Fruit fly (Drosophila melanogaster) whole organism, embryonic: ENCODE measurements around the gene Mekk1.
A peak's percentile ranks its signal among the peaks of the same experiment; 100 is the strongest.

Experiments used
- Antp ChIP-seq: fragments of 200-800 bp; sonication (Bioruptor generic); optimal IDR thresholded peaks from 3 replicates; lab custom pipeline; 2016; ENCODE audit warnings: missing biosample characterization, missing genetic modification characterization
- Asciz ChIP-seq: fragments of 200-800 bp; sonication (Bioruptor generic); optimal IDR thresholded peaks from 2 replicates; lab custom pipeline; 2017; ENCODE audit warnings: missing biosample characterization, mild to moderate bottlenecking, missing genetic modification characterization, missing genetic modification reagents
- Awh ChIP-seq: fragments of 200-800 bp; sonication (Bioruptor generic); IDR thresholded peaks from 2 replicates; pipeline ENCODE4, ENCODE4 v1.3.6; 2022; ENCODE audit warnings: missing biosample characterization, missing genetic modification characterization
- Blimp-1 ChIP-seq: fragments of 200-800 bp; sonication (Bioruptor generic); optimal IDR thresholded peaks from 3 replicates; lab custom pipeline; 2018; ENCODE audit warnings: missing biosample characterization, missing genetic modification characterization, mild to moderate bottlenecking, moderate library complexity, missing genetic modification reagents
- CG10431 ChIP-seq: fragments of 200-800 bp; sonication (Bioruptor generic); optimal IDR thresholded peaks from 3 replicates; lab custom pipeline; 2018; ENCODE audit warnings: missing biosample characterization, mild to moderate bottlenecking, missing genetic modification characterization
- CG11504 ChIP-seq: fragments of 200-800 bp; sonication (Bioruptor generic); optimal IDR thresholded peaks from 3 replicates; lab custom pipeline; 2019; ENCODE audit warnings: missing biosample characterization, mild to moderate bottlenecking, missing genetic modification characterization, moderate library complexity
- CG1233 ChIP-seq: fragments of 200-800 bp; sonication (Bioruptor generic); optimal IDR thresholded peaks from 4 replicates; lab custom pipeline; 2018; ENCODE audit warnings: missing biosample characterization, mild to moderate bottlenecking, missing genetic modification characterization
- CG13424 ChIP-seq: fragments of 200-800 bp; sonication (Bioruptor generic); optimal IDR thresholded peaks from 2 replicates; lab custom pipeline; 2019; ENCODE audit warnings: missing biosample characterization, mild to moderate bottlenecking, missing genetic modification characterization, moderate library complexity
- CG17385 ChIP-seq: fragments of 200-800 bp; sonication (Bioruptor generic); optimal IDR thresholded peaks from 3 replicates; lab custom pipeline; 2018; ENCODE audit warnings: missing biosample characterization, mild to moderate bottlenecking, missing genetic modification characterization
- CG17568 ChIP-seq: fragments of 200-800 bp; sonication (Bioruptor generic); optimal IDR thresholded peaks from 2 replicates; lab custom pipeline; 2018; ENCODE audit warnings: missing biosample characterization, mild to moderate bottlenecking, missing genetic modification characterization, moderate library complexity
- CG18599 ChIP-seq: fragments of 200-800 bp; sonication (Bioruptor generic); optimal IDR thresholded peaks from 3 replicates; lab custom pipeline; 2017; ENCODE audit warnings: missing biosample characterization, missing genetic modification characterization, mild to moderate bottlenecking, moderate library complexity, missing genetic modification reagents
- CG2678 ChIP-seq: fragments of 200-800 bp; sonication (Bioruptor generic); optimal IDR thresholded peaks from 3 replicates; lab custom pipeline; 2019; ENCODE audit warnings: missing biosample characterization, mild to moderate bottlenecking, missing genetic modification characterization, moderate library complexity
- CG2875 ChIP-seq: fragments of 200-800 bp; sonication (Bioruptor generic); optimal IDR thresholded peaks from 2 replicates; lab custom pipeline; 2017; ENCODE audit warnings: missing biosample characterization, mild to moderate bottlenecking, missing genetic modification characterization, missing genetic modification reagents
- CG31365 ChIP-seq: fragments of 200-800 bp; sonication (Bioruptor generic); optimal IDR thresholded peaks from 2 replicates; lab custom pipeline; 2018; ENCODE audit warnings: missing biosample characterization, mild to moderate bottlenecking, missing genetic modification characterization
- CG31441 ChIP-seq: fragments of 200-800 bp; sonication (Bioruptor generic); IDR thresholded peaks from 2 replicates; pipeline ENCODE4 v1.3.6; 2022; ENCODE audit warnings: missing biosample characterization, missing genetic modification characterization
- CG3407 ChIP-seq: fragments of 200-800 bp; sonication (Bioruptor generic); optimal IDR thresholded peaks from 2 replicates; lab custom pipeline; 2018; ENCODE audit warnings: missing biosample characterization, mild to moderate bottlenecking, missing genetic modification characterization
- CG5180 ChIP-seq: fragments of 200-800 bp; sonication (Bioruptor generic); optimal IDR thresholded peaks from 3 replicates; lab custom pipeline; 2017; ENCODE audit warnings: missing biosample characterization, missing genetic modification characterization, mild to moderate bottlenecking, moderate library complexity, missing genetic modification reagents
- CG6254 ChIP-seq: fragments of 200-800 bp; sonication (Bioruptor generic); optimal IDR thresholded peaks from 3 replicates; lab custom pipeline; 2017; ENCODE audit warnings: mild to moderate bottlenecking, missing biosample characterization, missing genetic modification reagents, missing genetic modification characterization
- CG7556 ChIP-seq: fragments of 200-800 bp; sonication (Bioruptor generic); optimal IDR thresholded peaks from 2 replicates; lab custom pipeline; 2017; ENCODE audit warnings: missing biosample characterization, mild to moderate bottlenecking, missing genetic modification characterization
- CG7745 ChIP-seq: fragments of 200-800 bp; sonication (Bioruptor generic); optimal IDR thresholded peaks from 2 replicates; lab custom pipeline; 2018; ENCODE audit warnings: missing biosample characterization, mild to moderate bottlenecking, missing genetic modification characterization, moderate library complexity
- CG8359 ChIP-seq: fragments of 200-800 bp; sonication (Bioruptor generic); optimal IDR thresholded peaks from 2 replicates; lab custom pipeline; 2017; ENCODE audit warnings: missing biosample characterization, mild to moderate bottlenecking, missing genetic modification characterization, borderline replicate concordance
- CG8388 ChIP-seq: fragments of 200-800 bp; sonication (Bioruptor generic); optimal IDR thresholded peaks from 2 replicates; lab custom pipeline; 2019; ENCODE audit warnings: missing biosample characterization, mild to moderate bottlenecking, missing genetic modification characterization, moderate library complexity
- CoRest ChIP-seq: fragments of 200-800 bp; sonication (Bioruptor generic); optimal IDR thresholded peaks from 3 replicates; lab custom pipeline; 2018; ENCODE audit warnings: missing biosample characterization, mild to moderate bottlenecking, missing genetic modification characterization, moderate library complexity
- D ChIP-seq, 2 experiments: fragments of 200-800 bp in 1 of 2; fragments of >200 bp in 1 of 2; sonication (Bioruptor generic) in 1 of 2; optimal IDR thresholded peaks; 2 replicates in 1 of 2; 3 replicates in 1 of 2; lab custom pipeline; 2017; ENCODE audit warnings: mild to moderate bottlenecking in 1 of 2, missing biosample characterization in 1 of 2, missing genetic modification characterization in 1 of 2, missing genetic modification reagents in 1 of 2
- Lhr ChIP-seq: fragments of 200-800 bp; sonication (Bioruptor generic); optimal IDR thresholded peaks from 3 replicates; lab custom pipeline; 2017; ENCODE audit warnings: mild to moderate bottlenecking, missing biosample characterization, missing genetic modification reagents, missing genetic modification characterization
- Sox100B ChIP-seq: fragments of 200-800 bp; sonication (Bioruptor generic); optimal IDR thresholded peaks from 3 replicates; lab custom pipeline; 2018; ENCODE audit warnings: missing biosample characterization, mild to moderate bottlenecking, missing genetic modification characterization
- Sox102F ChIP-seq: fragments of 200-800 bp; sonication (Bioruptor generic); optimal IDR thresholded peaks from 2 replicates; lab custom pipeline; 2018; ENCODE audit warnings: missing biosample characterization, mild to moderate bottlenecking, missing genetic modification characterization, moderate library complexity
- Spps ChIP-seq: fragments of 200-800 bp; sonication (Bioruptor generic); optimal IDR thresholded peaks from 2 replicates; lab custom pipeline; 2018; ENCODE audit warnings: missing biosample characterization, mild to moderate bottlenecking, missing genetic modification characterization
- amos ChIP-seq: fragments of 200-800 bp; sonication (Bioruptor generic); IDR thresholded peaks from 2 replicates; pipeline ENCODE4 v1.3.6; 2022; ENCODE audit warnings: missing biosample characterization, missing genetic modification characterization; ENCODE audit not compliant: partially characterized antibody
- bowl ChIP-seq: fragments of 200-800 bp; sonication (Bioruptor generic); IDR thresholded peaks from 2 replicates; pipeline ENCODE4 v1.3.6; 2022; ENCODE audit warnings: missing biosample characterization, missing genetic modification characterization
- bsh ChIP-seq, 2 experiments: fragments of 200-800 bp; sonication (Bioruptor generic); optimal IDR thresholded peaks; 2 replicates each; lab custom pipeline; 2017 to 2018; ENCODE audit warnings: mild to moderate bottlenecking in 2 of 2, missing biosample characterization in 2 of 2, missing genetic modification characterization in 2 of 2, moderate library complexity in 1 of 2
- cad ChIP-seq: fragments of >200 bp; optimal IDR thresholded peaks from 2 replicates; lab custom pipeline; 2017; ENCODE audit warnings: missing biosample characterization, missing genetic modification characterization
- cwo ChIP-seq: fragments of 200-800 bp; sonication (Bioruptor generic); optimal IDR thresholded peaks from 3 replicates; lab custom pipeline; 2017; ENCODE audit warnings: missing biosample characterization, missing genetic modification characterization, mild to moderate bottlenecking, moderate library complexity, missing genetic modification reagents
- ewg ChIP-seq: fragments of 200-800 bp; sonication (Bioruptor generic); optimal IDR thresholded peaks from 3 replicates; lab custom pipeline; 2017; ENCODE audit warnings: mild to moderate bottlenecking, missing biosample characterization, missing genetic modification reagents, missing genetic modification characterization
- fd64A ChIP-seq: fragments of 200-800 bp; sonication (Bioruptor generic); optimal IDR thresholded peaks from 3 replicates; lab custom pipeline; 2018; ENCODE audit warnings: missing biosample characterization, mild to moderate bottlenecking, missing genetic modification characterization
- gcm ChIP-seq: fragments of 200-800 bp; sonication (Bioruptor generic); optimal IDR thresholded peaks from 2 replicates; lab custom pipeline; 2019; ENCODE audit warnings: missing biosample characterization, mild to moderate bottlenecking, missing genetic modification characterization, moderate library complexity
- gem ChIP-seq: fragments of 200-800 bp; sonication (Bioruptor generic); optimal IDR thresholded peaks from 2 replicates; lab custom pipeline; 2019; ENCODE audit warnings: missing biosample characterization, mild to moderate bottlenecking, missing genetic modification characterization, moderate library complexity
- gsb-n ChIP-seq: fragments of 200-800 bp; sonication (Bioruptor generic); optimal IDR thresholded peaks from 3 replicates; lab custom pipeline; 2018; ENCODE audit warnings: missing biosample characterization, mild to moderate bottlenecking, missing genetic modification characterization
- kni ChIP-seq: fragments of 200-800 bp; sonication (Bioruptor generic); optimal IDR thresholded peaks from 3 replicates; lab custom pipeline; 2017; ENCODE audit warnings: mild to moderate bottlenecking, missing biosample characterization, missing genetic modification reagents, missing genetic modification characterization
- lab ChIP-seq: fragments of 200-800 bp; sonication (Bioruptor generic); optimal IDR thresholded peaks from 3 replicates; lab custom pipeline; 2017; ENCODE audit warnings: missing biosample characterization, missing genetic modification characterization, mild to moderate bottlenecking, moderate library complexity, missing genetic modification reagents
- nau ChIP-seq: fragments of 200-800 bp; sonication (Bioruptor generic); optimal IDR thresholded peaks from 3 replicates; lab custom pipeline; 2017; ENCODE audit warnings: missing biosample characterization, mild to moderate bottlenecking, missing genetic modification characterization, missing genetic modification reagents
- nerfin-1 ChIP-seq: fragments of 200-800 bp; sonication (Bioruptor generic); optimal IDR thresholded peaks from 3 replicates; lab custom pipeline; 2019; ENCODE audit warnings: missing biosample characterization, mild to moderate bottlenecking, missing genetic modification characterization, moderate library complexity
- odd ChIP-seq: fragments of 200-800 bp; sonication (Bioruptor generic); optimal IDR thresholded peaks from 2 replicates; lab custom pipeline; 2017; ENCODE audit warnings: missing biosample characterization, mild to moderate bottlenecking, missing genetic modification characterization
- sc ChIP-seq, 3 experiments: fragments of >200 bp in 2 of 3; fragments of 200-800 bp in 1 of 3; sonication (Bioruptor generic) in 1 of 3; optimal IDR thresholded peaks; 2 replicates in 2 of 3; 3 replicates in 1 of 3; lab custom pipeline; 2017; ENCODE audit warnings: mild to moderate bottlenecking in 1 of 3, missing biosample characterization in 1 of 3, missing genetic modification characterization in 1 of 3, missing genetic modification reagents in 1 of 3
- ttk ChIP-seq: fragments of 200-800 bp; sonication (Bioruptor generic); IDR thresholded peaks from 2 replicates; pipeline ENCODE4 v2.1.2; 2022; ENCODE audit warnings: missing biosample characterization, missing genetic modification characterization
- unpg ChIP-seq: fragments of 200-800 bp; sonication (Bioruptor generic); optimal IDR thresholded peaks from 3 replicates; lab custom pipeline; 2018; ENCODE audit warnings: missing biosample characterization, mild to moderate bottlenecking, missing genetic modification characterization, moderate library complexity
- vvl ChIP-seq: fragments of 200-800 bp; sonication (Bioruptor generic); IDR thresholded peaks from 2 replicates; pipeline ENCODE4 v1.3.6; 2022; ENCODE audit warnings: missing biosample characterization, missing genetic modification characterization

Gene Mekk1

dm6 chr3R:18785741-18786140, 42.3 kb upstream of the Mekk1 start (continued):
- TF ChIP-seq CG17568 (GFP tag; lab: Kevin White, UChicago) (peak; percentile 29), CG2678 (peak; percentile 65), CG5180 (GFP tag; lab: Kevin White, UChicago) (peak; percentile 16), CG17385 (GFP tag; lab: Kevin White, UChicago) (peak; percentile 19), kni (GFP tag; lab: Kevin White, UChicago) (peak; percentile 46), CG13424 (tag; lab: Kevin White, UChicago) (peak; percentile 21), gcm (GFP tag; lab: Kevin White, UChicago) (peak; percentile 5), cwo (GFP tag; lab: Kevin White, UChicago) (no peak), Sox100B (GFP tag; lab: Kevin White, UChicago) (peak; percentile 61), Blimp-1 (peak; percentile 87), CG3407 (GFP tag; lab: Kevin White, UChicago) (peak; percentile 59), Antp (GFP tag; lab: Kevin White, UChicago) (no peak), CG11504 (tag; lab: Kevin White, UChicago) (peak; percentile 41), ewg (GFP tag; lab: Kevin White, UChicago) (peak; percentile 25), CG31441 (GFP tag; lab: Robert Waterston, UW) (peak; percentile 51), CG7556 (GFP tag; lab: Kevin White, UChicago) (peak; percentile 0), D (optimal IDR thresholded peaks at IDR 0.05; lab: Kevin White, UChicago) (no peak), D (GFP tag; optimal IDR thresholded peaks at IDR 0.05; lab: Kevin White, UChicago) (peak; percentile 42), amos (no peak), bowl (GFP tag; lab: Robert Waterston, UW) (no peak), nerfin-1 (peak; percentile 23), cad (no peak), CG2875 (GFP tag; lab: Kevin White, UChicago) (peak; percentile 67), unpg (GFP tag; lab: Kevin White, UChicago) (peak; percentile 34), CG8388 (GFP tag; lab: Kevin White, UChicago) (peak; percentile 20), ttk (GFP tag; lab: Robert Waterston, UW) (no peak), gem (peak; percentile 40), CG7745 (tag; lab: Kevin White, UChicago) (no peak), CG6254 (GFP tag; lab: Kevin White, UChicago) (peak; percentile 22), fd64A (GFP tag; lab: Kevin White, UChicago) (peak; percentile 64), Lhr (peak; percentile 39), gsb-n (tag; lab: Kevin White, UChicago) (peak; percentile 63), CG1233 (peak; percentile 40), sc (optimal IDR thresholded peaks at IDR 0.05; lab: Kevin White, UChicago) (no peak), sc (GFP tag; optimal IDR thresholded peaks at IDR 0.05; lab: Kevin White, UChicago) (peak; percentile 48), lab (peak; percentile 64), Asciz (GFP tag; lab: Kevin White, UChicago) (peak; percentile 90), Sox102F (GFP tag; lab: Kevin White, UChicago) (peak; percentile 49), CoRest (tag; lab: Kevin White, UChicago) (peak; percentile 43), vvl (GFP tag; lab: Robert Waterston, UW) (no peak), odd (GFP tag; lab: Kevin White, UChicago) (peak; percentile 46), CG31365 (tag; lab: Kevin White, UChicago) (peak; percentile 23), Spps (tag; lab: Kevin White, UChicago) (no peak), CG18599 (GFP tag; lab: Kevin White, UChicago) (peak; percentile 48), bsh (GFP tag; optimal IDR thresholded peaks at IDR 0.05; lab: Kevin White, UChicago) (no peak), Awh (GFP tag; lab: Robert Waterston, UW) (0 out of 2 replicates have a peak, but pooled peaks have one; percentile 20), CG10431 (peak; percentile 62), nau (GFP tag; lab: Kevin White, UChicago) (peak; percentile 35), CG8359 (GFP tag; lab: Kevin White, UChicago) (peak; percentile 9)
